Fruit fly (Drosophila melanogaster) S2 (cell line): ENCODE measurements around the gene AcCoAS.

ENCODE experiments used
- CG8478 ChIP-seq: fragments of >200 bp; optimal IDR thresholded peaks from 2 replicates; lab custom pipeline; 2018
- CTCF ChIP-seq, 2 experiments: fragments of >200 bp; optimal IDR thresholded peaks; 2 replicates each; lab custom pipeline; 2018

DNA sequence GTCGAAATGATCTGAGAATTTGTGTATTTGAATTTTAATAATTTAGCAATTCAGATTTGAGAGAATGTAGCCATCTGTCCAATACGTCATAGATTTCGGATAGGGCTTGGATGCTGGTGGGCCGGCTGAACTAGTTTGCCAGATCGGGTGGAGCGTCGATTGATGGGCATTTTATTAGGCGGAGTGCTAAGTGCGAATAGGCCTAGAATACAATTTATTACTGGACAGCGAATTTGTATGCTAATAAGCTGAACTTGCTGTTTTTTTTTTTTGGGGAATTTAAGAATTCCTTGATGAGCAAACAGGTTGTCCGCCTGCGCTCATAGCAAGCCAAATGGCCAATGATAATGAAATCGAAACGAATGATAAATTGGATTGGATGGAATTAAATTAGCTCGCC lies 19.2 kb upstream of the AcCoAS start:
- no peak for TF ChIP-seq CG8478 (lab: Kevin White, UChicago)
- no peak for TF ChIP-seq CTCF (optimal IDR thresholded peaks at IDR 0.05; lab: Kevin White, UChicago)
